Worm (Caenorhabditis elegans): ENCODE data around the gene srd-55.

- no peak for TF ChIP-seq lin-11 (tag; optimal IDR thresholded peaks at IDR 0.05)
- no peak for TF ChIP-seq ztf-4 (tag; optimal IDR thresholded peaks at IDR 0.05)
- TF ChIP-seq nhr-237 (tag; optimal IDR thresholded peaks at IDR 0.05): no peak
- no peak for TF ChIP-seq lin-13 (GFP tag; optimal IDR thresholded peaks at IDR 0.05)
- no peak for TF ChIP-seq nhr-10 (tag; optimal IDR thresholded peaks at IDR 0.05)
These were observed 48.9 kb downstream of the srd-55 start, which contains the start of gene D1022.4 for ce11 chrII:7457210-7457609.

All from whole organism, L2 larva.